Worm (Caenorhabditis elegans) whole organism, L4/young adult: ENCODE data around the gene srlf-2.

Experiments
- W03F9.2 ChIP-seq: fragments of 150-350 bp; optimal IDR thresholded peaks from 2 replicates; lab custom pipeline; 2014; ENCODE audit warnings: missing biosample characterization, missing genetic modification characterization
- dao-5 ChIP-seq: sonication (generic microtip); optimal IDR thresholded peaks from 2 replicates; lab custom pipeline; 2016; ENCODE audit warnings: missing genotype, missing genetic modification characterization, moderate library complexity, missing compliant biosample characterization
- him-1 ChIP-seq: sonication (generic microtip); optimal IDR thresholded peaks from 2 replicates; lab custom pipeline; 2016; ENCODE audit warnings: missing genotype, missing genetic modification reagents, missing genetic modification characterization, missing compliant biosample characterization

ce11 chrIV:8532024-8532423 is 42.0 kb downstream of the srlf-2 start:
- no peak for TF ChIP-seq dao-5
- TF ChIP-seq W03F9.2 (tag; lab: Kevin White, UChicago), result no peak
- no peak for TF ChIP-seq him-1 (tag; lab: Kevin White, UChicago)
